Worm (Caenorhabditis elegans) whole organism, midembryonic: ENCODE data around the gene art-1.

Experiments used
- T22C8.4 ChIP-seq: fragments of 200-800 bp; sonication (Bioruptor generic); IDR thresholded peaks from 2 replicates; pipeline ENCODE4 v1.3.6; 2022; ENCODE audit warnings: missing genetic modification characterization, missing compliant biosample characterization
- flt-1 ChIP-seq: fragments of 200-800 bp; sonication (Bioruptor generic); IDR thresholded peaks from 2 replicates; pipeline ENCODE4 v1.3.6; 2022; ENCODE audit warnings: missing genetic modification characterization, missing compliant biosample characterization
- klf-2 ChIP-seq: fragments of 200-800 bp; sonication (Bioruptor generic); conservative IDR thresholded peaks from 2 replicates; pipeline ENCODE4 v1.3.6; 2022; ENCODE audit warnings: missing genetic modification reagents, missing genetic modification characterization, missing compliant biosample characterization
- ref-1 ChIP-seq: fragments of 200-800 bp; sonication (Bioruptor generic); conservative IDR thresholded peaks from 2 replicates; pipeline ENCODE4 v1.3.6; 2022; ENCODE audit warnings: missing genetic modification reagents, missing genetic modification characterization, missing compliant biosample characterization
- ztf-23 ChIP-seq: fragments of 200-800 bp; sonication (Bioruptor generic); IDR thresholded peaks from 2 replicates; pipeline ENCODE4 v1.3.6; 2022; ENCODE audit warnings: missing genetic modification reagents, missing genetic modification characterization, missing compliant biosample characterization
- ztf-29 ChIP-seq: fragments of 200-800 bp; sonication (Bioruptor generic); IDR thresholded peaks from 2 replicates; pipeline ENCODE4 v1.3.6; 2022; ENCODE audit warnings: missing genetic modification reagents, missing genetic modification characterization, missing compliant biosample characterization

DNA sequence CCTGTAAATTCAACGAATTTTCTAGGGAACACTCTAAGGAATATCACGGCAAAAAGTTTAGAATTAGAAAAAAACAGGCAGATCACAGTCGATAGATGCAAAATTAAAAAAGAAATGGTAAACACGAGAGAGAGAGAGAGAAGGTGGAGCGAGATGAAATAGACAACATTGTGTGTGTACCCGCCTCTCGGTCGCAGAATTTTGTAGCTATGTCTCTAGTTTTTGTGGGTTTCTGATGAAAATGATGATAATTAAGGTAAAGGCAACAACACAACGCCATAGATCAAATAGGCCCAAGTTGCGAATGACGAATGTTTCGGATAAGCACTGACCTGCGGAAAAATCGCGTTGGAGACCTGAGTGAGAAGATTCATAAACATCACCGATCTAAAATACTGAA lies 1.5 kb upstream of the art-1 start, which contains the start of gene sod-1:
- no peak for TF ChIP-seq ztf-23 (GFP tag; lab: Robert Waterston, UW)
- TF ChIP-seq flt-1 (GFP tag; lab: Robert Waterston, UW) = no peak
- no peak for TF ChIP-seq ref-1 (GFP tag; lab: Robert Waterston, UW)
- TF ChIP-seq ztf-29 (GFP tag; lab: Robert Waterston, UW) = no peak
- TF ChIP-seq klf-2 (GFP tag; lab: Robert Waterston, UW) = no peak
- no peak for TF ChIP-seq T22C8.4 (GFP tag; lab: Robert Waterston, UW)
